Worm (Caenorhabditis elegans) whole organism, L1 larva: Measurements from ENCODE around the gene C03B8.3.

Source experiments
- aly-2 ChIP-seq: fragments of 150-350 bp; optimal IDR thresholded peaks from 2 replicates; lab custom pipeline; 2014; ENCODE audit warnings: missing biosample characterization, missing genetic modification characterization
- ama-1 ChIP-seq: fragments of 150-350 bp; optimal IDR thresholded peaks from 2 replicates; lab custom pipeline; 2014
- lin-15B ChIP-seq: fragments of 150-350 bp; sonication (generic microtip); optimal IDR thresholded peaks from 3 replicates; lab custom pipeline; 2014; ENCODE audit warnings: missing biosample characterization, missing genetic modification characterization
- rnt-1 ChIP-seq: sonication (generic microtip); optimal IDR thresholded peaks from 2 replicates; lab custom pipeline; 2016; ENCODE audit warnings: mild to moderate bottlenecking, missing genetic modification characterization, moderate library complexity, missing compliant biosample characterization
- skn-1 ChIP-seq: fragments of 150-350 bp; optimal IDR thresholded peaks from 2 replicates; lab custom pipeline; 2014; ENCODE audit warnings: missing biosample characterization, missing genetic modification characterization

DNA sequence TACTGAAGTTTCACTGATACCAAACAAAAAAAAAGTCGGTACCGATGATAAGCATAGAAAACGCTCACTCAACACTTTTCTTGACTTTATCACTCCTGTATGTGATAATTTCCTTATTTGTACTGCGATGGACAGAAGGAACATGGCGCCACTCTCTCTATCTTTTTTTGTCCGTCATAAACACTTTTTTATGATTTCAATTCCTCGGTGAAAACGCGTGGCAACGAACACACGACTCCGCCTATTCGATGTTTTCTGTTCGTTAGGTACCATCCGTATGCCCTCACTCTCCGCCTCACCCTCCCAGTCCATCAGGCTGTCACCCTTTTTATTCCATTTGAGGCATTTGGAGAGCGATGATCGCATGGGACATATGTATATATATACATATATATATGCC lies 18.2 kb downstream of the C03B8.3 start:
- TF ChIP-seq lin-15B, result no peak
- no peak for TF ChIP-seq rnt-1 (tag; lab: Kevin White, UChicago)
- TF ChIP-seq aly-2 (tag; lab: Kevin White, UChicago), result no peak
- TF ChIP-seq ama-1 (lab: Kevin White, UChicago), result no peak
- TF ChIP-seq skn-1 (tag; lab: Kevin White, UChicago), result no peak
